Worm (Caenorhabditis elegans) whole organism, early embryonic: ENCODE data around the gene rfip-1.

Source experiments
- ama-1 ChIP-seq: fragments of 150-350 bp; optimal IDR thresholded peaks from 2 replicates; lab custom pipeline; 2014
- ceh-13 ChIP-seq: fragments of 200-800 bp; sonication (Bioruptor generic); optimal IDR thresholded peaks from 2 replicates; lab custom pipeline; 2018; ENCODE audit warnings: mild to moderate bottlenecking, missing genetic modification characterization, missing compliant biosample characterization
- ceh-36 ChIP-seq: sonication (generic microtip); optimal IDR thresholded peaks from 2 replicates; lab custom pipeline; 2016; ENCODE audit warnings: missing genetic modification characterization, inconsistent platforms, missing compliant biosample characterization
- flt-1 ChIP-seq: fragments of 200-800 bp; sonication (Bioruptor generic); IDR thresholded peaks from 2 replicates; pipeline ENCODE4 v1.3.6; 2022; ENCODE audit warnings: missing genetic modification characterization, missing compliant biosample characterization
- hmbx-1 ChIP-seq: sonication (generic microtip); optimal IDR thresholded peaks from 2 replicates; lab custom pipeline; 2016; ENCODE audit warnings: mild to moderate bottlenecking, missing genetic modification characterization, missing compliant biosample characterization
- scrt-1 ChIP-seq: fragments of 200-800 bp; sonication (Bioruptor generic); IDR thresholded peaks from 2 replicates; pipeline ENCODE4 v1.3.6; 2022; ENCODE audit warnings: missing genetic modification characterization, missing compliant biosample characterization
- sea-1 ChIP-seq: fragments of 200-800 bp; sonication (Bioruptor generic); conservative IDR thresholded peaks from 2 replicates; pipeline ENCODE4 v1.3.6; 2022; ENCODE audit warnings: missing genetic modification characterization, missing compliant biosample characterization
- tbx-11 ChIP-seq: fragments of 200-800 bp; sonication (Bioruptor generic); IDR thresholded peaks from 2 replicates; pipeline ENCODE4 v1.3.6; 2022; ENCODE audit warnings: missing genetic modification characterization, missing compliant biosample characterization

DNA sequence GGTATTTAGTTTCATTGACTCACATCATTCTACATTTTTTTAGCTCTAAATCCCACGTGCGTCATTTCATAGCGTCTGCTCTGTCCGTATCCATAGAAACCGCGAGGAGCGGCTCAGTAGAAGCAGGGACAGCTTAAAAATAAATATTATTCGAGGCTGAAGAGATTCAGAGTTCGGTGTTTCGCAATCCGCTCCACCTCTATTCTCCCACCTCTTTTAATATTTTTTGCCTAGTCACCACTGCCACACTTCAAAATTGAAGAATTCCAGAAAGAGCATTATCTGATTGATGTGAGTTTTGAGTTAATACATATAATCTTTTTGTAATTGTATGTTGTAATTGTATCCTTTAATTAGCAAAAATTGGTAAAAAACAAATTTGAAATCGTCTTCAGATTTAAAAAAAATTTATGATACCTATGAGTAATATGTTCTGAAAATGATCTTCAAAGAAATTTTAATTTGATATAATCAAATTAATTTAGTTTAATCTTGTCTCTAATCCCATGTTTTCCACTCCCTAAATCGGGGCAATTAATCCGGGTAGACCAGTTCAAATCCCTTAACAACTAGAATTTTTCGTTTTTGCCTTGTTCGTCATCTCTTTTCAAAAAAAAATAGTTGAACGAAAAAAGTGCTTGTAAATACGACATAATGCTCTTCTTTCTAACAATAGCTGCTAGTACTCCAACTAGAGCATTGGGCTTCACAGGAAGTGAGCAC lies 5.2 kb downstream of the rfip-1 start:
- TF ChIP-seq ama-1 (lab: Kevin White, UChicago) (no peak), sea-1 (GFP tag; lab: Robert Waterston, UW) (no peak), ceh-13 (GFP tag; lab: Kevin White, UChicago) (no peak), scrt-1 (GFP tag; lab: Robert Waterston, UW) (no peak), ceh-36 (tag; lab: Kevin White, UChicago) (peak; percentile 64), flt-1 (GFP tag; lab: Robert Waterston, UW) (no peak), tbx-11 (GFP tag; lab: Robert Waterston, UW) (no peak), hmbx-1 (tag; lab: Kevin White, UChicago) (no peak)
